Worm (Caenorhabditis elegans) whole organism, L4 larva: ENCODE results near the gene B0496.2.

Experiments
- D1046.2 ChIP-seq: fragments of 200-800 bp; sonication (Bioruptor generic); IDR thresholded peaks from 2 replicates; pipeline ENCODE4 v1.3.6; 2022; ENCODE audit warnings: missing genetic modification characterization, missing compliant biosample characterization
- F37D6.2 ChIP-seq: sonication (generic microtip); optimal IDR thresholded peaks from 2 replicates; lab custom pipeline; 2016; ENCODE audit warnings: mild to moderate bottlenecking, missing genetic modification characterization, missing compliant biosample characterization
- F49E8.2 ChIP-seq: sonication (generic microtip); optimal IDR thresholded peaks from 2 replicates; lab custom pipeline; 2016; ENCODE audit warnings: missing compliant biosample characterization, mild to moderate bottlenecking, missing genetic modification characterization, borderline replicate concordance
- R02D3.7 ChIP-seq: fragments of 150-350 bp; sonication (generic microtip); optimal IDR thresholded peaks from 3 replicates; lab custom pipeline; 2014; ENCODE audit warnings: missing biosample characterization, missing genetic modification characterization
- Y105C5A.15 ChIP-seq: fragments of 200-800 bp; sonication (Bioruptor generic); IDR thresholded peaks from 2 replicates; pipeline ENCODE4 v1.3.6; 2022; ENCODE audit warnings: missing genetic modification characterization, missing compliant biosample characterization
- Y5F2A.4 ChIP-seq: fragments of 200-800 bp; sonication (Bioruptor generic); optimal IDR thresholded peaks from 2 replicates; lab custom pipeline; 2018; ENCODE audit warnings: mild to moderate bottlenecking, missing genetic modification characterization, missing compliant biosample characterization
- ZK337.2 ChIP-seq: fragments of 200-800 bp; sonication (Bioruptor generic); IDR thresholded peaks from 2 replicates; pipeline ENCODE4 v1.3.6; 2022; ENCODE audit warnings: missing genetic modification reagents, missing genetic modification characterization, missing compliant biosample characterization
- aly-2 ChIP-seq: sonication (generic microtip); optimal IDR thresholded peaks from 2 replicates; lab custom pipeline; 2018; ENCODE audit warnings: missing biosample characterization, missing genetic modification characterization
- arid-1 ChIP-seq: fragments of 200-800 bp; sonication (Bioruptor generic); conservative IDR thresholded peaks from 2 replicates; pipeline ENCODE4 v1.3.6; 2022; ENCODE audit warnings: missing genetic modification reagents, missing genetic modification characterization, missing compliant biosample characterization
- ceh-28 ChIP-seq: fragments of 150-350 bp; optimal IDR thresholded peaks from 2 replicates; lab custom pipeline; 2014; ENCODE audit warnings: missing biosample characterization, missing genetic modification reagents, missing genetic modification characterization
- ceh-62 ChIP-seq: sonication (generic microtip); optimal IDR thresholded peaks from 2 replicates; lab custom pipeline; 2017; ENCODE audit warnings: missing biosample characterization, missing genetic modification characterization
- cey-2 ChIP-seq: sonication (generic microtip); optimal IDR thresholded peaks from 3 replicates; lab custom pipeline; 2017; ENCODE audit warnings: missing genetic modification characterization, mild to moderate bottlenecking, missing compliant biosample characterization, antibody characterized with exemption, borderline replicate concordance; ENCODE audit not compliant: insufficient read depth
- daf-12 ChIP-seq: fragments of 150-350 bp; optimal IDR thresholded peaks from 2 replicates; lab custom pipeline; 2014; ENCODE audit warnings: missing biosample characterization, missing genetic modification reagents, missing genetic modification characterization
- daf-16 ChIP-seq, 3 experiments: sonication (generic microtip); optimal IDR thresholded peaks; 2 replicates each; lab custom pipeline; 2016 to 2017; ENCODE audit warnings: missing genetic modification characterization in 3 of 3, missing genetic modification reagents in 3 of 3, mild to moderate bottlenecking in 2 of 3, missing compliant biosample characterization in 2 of 3, missing biosample characterization in 1 of 3, moderate library complexity in 1 of 3
- daf-8 ChIP-seq: fragments of 200-800 bp; sonication (Bioruptor generic); IDR thresholded peaks from 2 replicates; pipeline ENCODE4 v1.3.6; 2022; ENCODE audit warnings: missing genetic modification characterization, missing compliant biosample characterization
- dmd-8 ChIP-seq: fragments of 200-800 bp; sonication (Bioruptor generic); IDR thresholded peaks from 2 replicates; pipeline ENCODE4 v1.3.6; 2022; ENCODE audit warnings: missing genetic modification characterization, missing compliant biosample characterization
- egl-43 ChIP-seq: fragments of 200-800 bp; sonication (Bioruptor generic); IDR thresholded peaks from 2 replicates; pipeline ENCODE4 v1.3.6; 2022; ENCODE audit warnings: missing genetic modification reagents, missing genetic modification characterization, missing compliant biosample characterization
- hlh-11 ChIP-seq: fragments of 200-800 bp; sonication (Bioruptor generic); optimal IDR thresholded peaks from 2 replicates; lab custom pipeline; 2018; ENCODE audit warnings: mild to moderate bottlenecking, missing genetic modification characterization, missing compliant biosample characterization
- hlh-30 ChIP-seq: sonication (generic microtip); optimal IDR thresholded peaks from 2 replicates; lab custom pipeline; 2017; ENCODE audit warnings: antibody characterized with exemption, mild to moderate bottlenecking, missing genetic modification characterization, missing compliant biosample characterization; ENCODE audit not compliant: insufficient read depth
- lim-7 ChIP-seq: fragments of 200-800 bp; sonication (Bioruptor generic); IDR thresholded peaks from 2 replicates; pipeline ENCODE4 v1.3.6; 2022; ENCODE audit warnings: missing genetic modification characterization, missing compliant biosample characterization
- lin-1 ChIP-seq: fragments of 200-800 bp; sonication (Bioruptor generic); IDR thresholded peaks from 2 replicates; pipeline ENCODE4 v1.3.6; 2022; ENCODE audit warnings: missing genetic modification reagents, missing genetic modification characterization, missing compliant biosample characterization
- lin-13 ChIP-seq: fragments of 150-350 bp; optimal IDR thresholded peaks from 2 replicates; lab custom pipeline; 2014; ENCODE audit warnings: missing biosample characterization, missing genetic modification reagents, missing genetic modification characterization
- lin-15B ChIP-seq: fragments of 150-350 bp; sonication (generic microtip); optimal IDR thresholded peaks from 3 replicates; lab custom pipeline; 2014; ENCODE audit warnings: missing biosample characterization, missing genetic modification characterization
- lin-29 ChIP-seq: fragments of 200-800 bp; sonication (Bioruptor generic); IDR thresholded peaks from 2 replicates; pipeline ENCODE4 v1.3.6; 2022; ENCODE audit warnings: missing genetic modification reagents, missing genetic modification characterization, missing compliant biosample characterization
- lin-38 ChIP-seq: fragments of 200-800 bp; sonication (Bioruptor generic); IDR thresholded peaks from 2 replicates; pipeline ENCODE4 v1.3.6; 2022; ENCODE audit warnings: missing genetic modification reagents, missing genetic modification characterization, missing compliant biosample characterization
- lin-39 ChIP-seq: fragments of 150-350 bp; optimal IDR thresholded peaks from 2 replicates; lab custom pipeline; 2014; ENCODE audit warnings: missing biosample characterization, missing genetic modification reagents, missing genetic modification characterization
- lir-3 ChIP-seq: sonication (generic microtip); optimal IDR thresholded peaks from 2 replicates; lab custom pipeline; 2016; ENCODE audit warnings: mild to moderate bottlenecking, missing genetic modification characterization, missing compliant biosample characterization
- mdl-1 ChIP-seq, 2 experiments: fragments of 150-350 bp in 1 of 2; sonication (generic microtip) in 1 of 2; optimal IDR thresholded peaks; 2 replicates each; lab custom pipeline; 2014 to 2017; ENCODE audit warnings: missing biosample characterization in 2 of 2, missing genetic modification characterization in 2 of 2
- mdt-29 ChIP-seq: fragments of 200-800 bp; sonication (Bioruptor generic); IDR thresholded peaks from 2 replicates; pipeline ENCODE4 v1.3.6; 2022; ENCODE audit warnings: missing genetic modification reagents, missing genetic modification characterization, missing compliant biosample characterization
- mep-1 ChIP-seq: fragments of 150-350 bp; sonication (generic microtip); optimal IDR thresholded peaks from 3 replicates; lab custom pipeline; 2014; ENCODE audit warnings: missing biosample characterization, missing genetic modification characterization
- mes-2 ChIP-seq: sonication (generic microtip); optimal IDR thresholded peaks from 2 replicates; lab custom pipeline; 2016; ENCODE audit warnings: missing genotype, mild to moderate bottlenecking, missing genetic modification characterization, missing compliant biosample characterization; ENCODE audit not compliant: poor library complexity, severe bottlenecking
- nhr-111 ChIP-seq: fragments of 200-800 bp; sonication (Bioruptor generic); optimal IDR thresholded peaks from 2 replicates; lab custom pipeline; 2018; ENCODE audit warnings: mild to moderate bottlenecking, missing genetic modification characterization, missing compliant biosample characterization
- nhr-25 ChIP-seq: sonication (generic microtip); optimal IDR thresholded peaks from 2 replicates; lab custom pipeline; 2017; ENCODE audit warnings: missing genetic modification characterization, mild to moderate bottlenecking, missing compliant biosample characterization, antibody characterized with exemption, moderate library complexity, borderline replicate concordance; ENCODE audit not compliant: insufficient read depth
- nhr-42 ChIP-seq: fragments of 200-800 bp; sonication (Bioruptor generic); IDR thresholded peaks from 2 replicates; pipeline ENCODE4 v1.3.6; 2022; ENCODE audit warnings: missing genetic modification characterization, missing compliant biosample characterization
- nhr-76 ChIP-seq: fragments of 150-350 bp; optimal IDR thresholded peaks from 2 replicates; lab custom pipeline; 2014; ENCODE audit warnings: missing biosample characterization, missing genetic modification characterization
- php-3 ChIP-seq: fragments of 200-800 bp; sonication (Bioruptor generic); IDR thresholded peaks from 2 replicates; pipeline ENCODE4 v1.3.6; 2022; ENCODE audit warnings: missing genetic modification reagents, missing genetic modification characterization, missing compliant biosample characterization
- pqm-1 ChIP-seq: sonication (generic microtip); optimal IDR thresholded peaks from 2 replicates; lab custom pipeline; 2017; ENCODE audit warnings: missing biosample characterization, missing genetic modification characterization
- set-16 ChIP-seq: fragments of 200-800 bp; sonication (Bioruptor generic); IDR thresholded peaks from 2 replicates; pipeline ENCODE4 v1.3.6; 2022; ENCODE audit warnings: missing genetic modification reagents, missing genetic modification characterization, missing compliant biosample characterization
- skn-1 ChIP-seq: fragments of 150-350 bp; optimal IDR thresholded peaks from 2 replicates; lab custom pipeline; 2014; ENCODE audit warnings: missing biosample characterization, missing genetic modification characterization
- snpc-4 ChIP-seq: fragments of 150-350 bp; optimal IDR thresholded peaks from 2 replicates; lab custom pipeline; 2014; ENCODE audit warnings: missing biosample characterization, missing genetic modification characterization
- spr-1 ChIP-seq: sonication (generic microtip); optimal IDR thresholded peaks from 2 replicates; lab custom pipeline; 2016; ENCODE audit warnings: mild to moderate bottlenecking, missing genetic modification characterization, missing compliant biosample characterization
- spr-3 ChIP-seq: fragments of 200-800 bp; sonication (Bioruptor generic); optimal IDR thresholded peaks from 2 replicates; lab custom pipeline; 2018; ENCODE audit warnings: mild to moderate bottlenecking, missing genetic modification characterization, missing compliant biosample characterization
- unc-39 ChIP-seq: sonication (generic microtip); optimal IDR thresholded peaks from 2 replicates; lab custom pipeline; 2017; ENCODE audit warnings: missing biosample characterization, missing genetic modification characterization
- unc-62 ChIP-seq, 3 experiments: fragments of 150-350 bp in 1 of 3; sonication (generic microtip); optimal IDR thresholded peaks in 2 of 3; peaks in 1 of 3; 1 replicate in 1 of 3; 2 replicates in 2 of 3; lab custom pipeline; 2014 to 2017; ENCODE audit warnings: missing biosample characterization in 3 of 3, missing genetic modification characterization in 3 of 3, missing genetic modification reagents in 3 of 3, missing genotype in 1 of 3
- vab-7 ChIP-seq: fragments of 200-800 bp; sonication (Bioruptor generic); IDR thresholded peaks from 2 replicates; pipeline ENCODE4 v1.3.6; 2022; ENCODE audit warnings: missing genetic modification reagents, missing genetic modification characterization, missing compliant biosample characterization
- zfp-2 ChIP-seq: sonication (generic microtip); optimal IDR thresholded peaks from 2 replicates; lab custom pipeline; 2016; ENCODE audit warnings: mild to moderate bottlenecking, missing genetic modification characterization, missing compliant biosample characterization
- zip-11 ChIP-seq: fragments of 200-800 bp; sonication (Bioruptor generic); IDR thresholded peaks from 2 replicates; pipeline ENCODE4 v1.3.6; 2022; ENCODE audit warnings: missing genetic modification characterization, missing compliant biosample characterization
- ztf-11 ChIP-seq: fragments of 150-350 bp; optimal IDR thresholded peaks from 2 replicates; lab custom pipeline; 2014; ENCODE audit warnings: missing biosample characterization, missing genetic modification characterization

Gene B0496.2

DNA sequence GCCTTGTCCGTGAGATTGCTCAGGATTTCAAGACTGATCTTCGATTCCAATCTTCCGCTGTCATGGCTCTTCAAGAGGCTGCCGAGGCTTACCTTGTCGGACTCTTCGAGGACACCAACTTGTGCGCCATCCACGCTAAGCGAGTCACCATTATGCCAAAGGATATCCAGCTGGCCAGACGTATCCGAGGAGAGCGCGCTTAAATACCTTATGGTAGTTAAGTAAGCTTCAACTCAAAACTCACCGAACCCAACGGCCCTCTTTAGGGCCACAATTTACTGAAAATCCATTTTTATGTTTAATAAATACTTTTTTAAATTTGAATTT lies 40.8 kb downstream of the B0496.2 start (continued):
- TF ChIP-seq nhr-111 (GFP tag; lab: Kevin White, UChicago) (no peak), lin-29 (GFP tag; lab: Robert Waterston, UW) (no peak), lin-39 (tag; lab: Kevin White, UChicago) (no peak), lin-13 (GFP tag; lab: Kevin White, UChicago) (no peak), daf-8 (no peak), ceh-28 (tag; lab: Kevin White, UChicago) (no peak), lim-7 (GFP tag; lab: Robert Waterston, UW) (0 out of 2 replicates have a peak, but pooled peaks have one; percentile 57), F49E8.2 (tag; lab: Kevin White, UChicago) (peak; percentile 58), daf-16 (GFP tag; optimal IDR thresholded peaks at IDR 0.05; lab: Kevin White, UChicago) (no peak), daf-16 (tag; optimal IDR thresholded peaks at IDR 0.05; lab: Kevin White, UChicago) (no peak), aly-2 (tag; lab: Kevin White, UChicago) (no peak), R02D3.7 (tag; lab: Kevin White, UChicago) (no peak), arid-1 (peak; percentile 56; the same call in 1 of the 2 replicates), mdt-29 (GFP tag; lab: Robert Waterston, UW) (no peak), mdl-1 (tag; optimal IDR thresholded peaks at IDR 0.05; lab: Kevin White, UChicago) (no peak), D1046.2 (GFP tag; lab: Robert Waterston, UW) (peak; percentile 70; the same call in 1 of the 2 replicates), pqm-1 (tag; lab: Kevin White, UChicago) (no peak), lin-15B (tag; lab: Kevin White, UChicago) (no peak), nhr-42 (GFP tag; lab: Robert Waterston, UW) (no peak), spr-1 (no peak), F37D6.2 (tag; lab: Kevin White, UChicago) (no peak), ceh-62 (tag; lab: Kevin White, UChicago) (no peak), nhr-25 (tag; lab: Kevin White, UChicago) (no peak), ZK337.2 (GFP tag; lab: Robert Waterston, UW) (no peak), nhr-76 (tag; lab: Kevin White, UChicago) (no peak), vab-7 (no peak), cey-2 (no peak), Y5F2A.4 (GFP tag; lab: Kevin White, UChicago) (no peak), zfp-2 (tag; lab: Kevin White, UChicago) (no peak), dmd-8 (no peak)

DNA sequence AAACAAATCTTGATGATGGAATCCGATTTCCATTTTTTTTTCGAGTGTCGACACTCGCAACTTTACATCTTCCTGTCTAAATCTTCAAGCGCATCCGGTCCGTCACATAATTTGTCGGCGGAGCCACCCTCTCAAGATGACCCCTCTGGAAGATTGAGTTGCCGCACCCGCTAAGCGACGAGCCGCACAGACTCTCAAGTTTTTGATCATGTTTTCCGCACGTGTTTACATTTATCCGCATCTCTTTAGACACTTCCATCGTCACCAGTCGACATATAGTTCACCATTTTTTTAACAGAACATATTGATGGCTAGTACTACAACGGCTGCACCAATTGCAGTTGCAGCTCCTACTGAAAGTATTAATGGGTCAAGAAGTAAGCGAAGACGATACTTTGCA lies 43.8 kb downstream of the B0496.2 start, which contains the start of gene F55G1.1:
F55G1.1 (plus strand) TSS at position 301 of the 400 bp plus-strand sequence.
- peak in 1 of 2 experiments; percentile 79 for TF ChIP-seq unc-62 (GFP tag; optimal IDR thresholded peaks at IDR 0.05 in 1 of 2; lab: Kevin White, UChicago)
- TF ChIP-seq unc-62 (tag; optimal IDR thresholded peaks at IDR 0.05; lab: Kevin White, UChicago), result no peak
- TF ChIP-seq lin-1 (GFP tag; lab: Robert Waterston, UW), result no peak

DNA sequence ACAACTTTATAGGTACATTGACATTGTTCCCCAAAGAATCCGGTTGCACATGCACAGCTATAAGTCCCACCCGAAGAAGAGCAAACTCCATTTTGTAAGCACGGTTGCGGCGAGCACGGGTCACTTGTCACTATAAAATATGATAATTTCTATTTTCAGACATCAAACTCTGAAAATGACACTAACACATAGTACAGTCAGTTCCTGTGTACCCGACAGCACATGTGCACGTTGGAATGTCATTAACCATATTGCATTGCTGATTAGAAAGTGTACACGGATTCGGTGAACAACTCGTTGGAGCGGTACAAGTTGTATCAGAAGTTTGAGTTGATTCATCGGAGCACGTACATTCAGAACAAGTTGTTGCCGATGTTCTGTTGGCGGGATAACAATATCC lies 49.5 kb downstream of the B0496.2 start:
- TF ChIP-seq Y105C5A.15 (GFP tag; lab: Robert Waterston, UW) (no peak), spr-3 (GFP tag; lab: Kevin White, UChicago) (no peak), daf-12 (tag; lab: Kevin White, UChicago) (no peak), vab-7 (no peak), lir-3 (tag; lab: Kevin White, UChicago) (no peak), aly-2 (tag; lab: Kevin White, UChicago) (no peak), zip-11 (no peak), egl-43 (GFP tag; lab: Robert Waterston, UW) (no peak), snpc-4 (tag; lab: Kevin White, UChicago) (no peak), mdl-1 (tag; optimal IDR thresholded peaks at IDR 0.05; lab: Kevin White, UChicago) (no peak), ztf-11 (tag; lab: Kevin White, UChicago) (no peak), lin-39 (tag; lab: Kevin White, UChicago) (no peak), ZK337.2 (GFP tag; lab: Robert Waterston, UW) (no peak), hlh-11 (tag; lab: Kevin White, UChicago) (no peak), unc-39 (tag; lab: Kevin White, UChicago) (no peak), set-16 (GFP tag; lab: Robert Waterston, UW) (no peak), spr-1 (no peak), skn-1 (tag; lab: Kevin White, UChicago) (no peak), php-3 (GFP tag; lab: Robert Waterston, UW) (0 out of 2 replicates have a peak, but pooled peaks have one; percentile 38), mep-1 (no peak), hlh-30 (tag; lab: Kevin White, UChicago) (peak; percentile 10), lin-38 (GFP tag; lab: Robert Waterston, UW) (no peak), mes-2 (tag; lab: Kevin White, UChicago) (no peak)
